Fruit fly (Drosophila melanogaster): Measurements from ENCODE around the gene CG9663.

dm6 chr2L:3346483-3346839 lies 43.5 kb upstream of the CG9663 start:
- TF ChIP-seq CG3919 (GFP tag; optimal IDR thresholded peaks at IDR 0.05), result no peak
- TF ChIP-seq fkh (GFP tag; optimal IDR thresholded peaks at IDR 0.05), result no peak
- no peak for TF ChIP-seq CG9139 (GFP tag; optimal IDR thresholded peaks at IDR 0.05)

All from whole organism, prepupa.